Fruit fly (Drosophila melanogaster) whole organism, embryonic: Measurements from ENCODE around the gene CG13654.
A peak's percentile ranks its signal among the peaks of the same experiment; 100 is the strongest.

Experiments
- BEAF-32 ChIP-seq: fragments of 200-800 bp; sonication (Bioruptor generic); optimal IDR thresholded peaks from 3 replicates; lab custom pipeline; 2017; ENCODE audit warnings: missing biosample characterization, missing genetic modification characterization, mild to moderate bottlenecking, moderate library complexity, missing genetic modification reagents
- CG10147 ChIP-seq: fragments of 200-800 bp; sonication (Bioruptor generic); optimal IDR thresholded peaks from 2 replicates; lab custom pipeline; 2019; ENCODE audit warnings: missing biosample characterization, mild to moderate bottlenecking, missing genetic modification characterization, moderate library complexity
- CG11085 ChIP-seq: fragments of 200-800 bp; sonication (Bioruptor generic); IDR thresholded peaks from 2 replicates; pipeline ENCODE4 v1.3.6; 2022; ENCODE audit warnings: missing biosample characterization, missing genetic modification characterization
- CG11695 ChIP-seq: fragments of 200-800 bp; sonication (Bioruptor generic); IDR thresholded peaks from 3 replicates; pipeline ENCODE4 v1.3.6; 2022; ENCODE audit warnings: missing biosample characterization, missing genetic modification characterization
- CG15011 ChIP-seq: fragments of 200-800 bp; sonication (Bioruptor generic); optimal IDR thresholded peaks from 3 replicates; lab custom pipeline; 2018; ENCODE audit warnings: missing biosample characterization, mild to moderate bottlenecking, missing genetic modification characterization
- CG15514 ChIP-seq: fragments of 200-800 bp; sonication (Bioruptor generic); optimal IDR thresholded peaks from 3 replicates; lab custom pipeline; 2017; ENCODE audit warnings: missing biosample characterization, missing genetic modification characterization, mild to moderate bottlenecking, moderate library complexity, missing genetic modification reagents
- CG17802 ChIP-seq: fragments of 200-800 bp; sonication (Bioruptor generic); optimal IDR thresholded peaks from 2 replicates; lab custom pipeline; 2018; ENCODE audit warnings: missing biosample characterization, mild to moderate bottlenecking, missing genetic modification characterization, moderate library complexity
- CG2199 ChIP-seq: fragments of 200-800 bp; sonication (Bioruptor generic); IDR thresholded peaks from 3 replicates; pipeline ENCODE4 v1.3.6; 2022; ENCODE audit warnings: missing biosample characterization, missing genetic modification characterization
- CG2678 ChIP-seq: fragments of 200-800 bp; sonication (Bioruptor generic); optimal IDR thresholded peaks from 3 replicates; lab custom pipeline; 2019; ENCODE audit warnings: missing biosample characterization, mild to moderate bottlenecking, missing genetic modification characterization, moderate library complexity
- CG3163 ChIP-seq: fragments of 200-800 bp; sonication (Bioruptor generic); optimal IDR thresholded peaks from 3 replicates; lab custom pipeline; 2016; ENCODE audit warnings: missing biosample characterization, missing genetic modification characterization
- CG33557 ChIP-seq: fragments of 200-800 bp; sonication (Bioruptor generic); optimal IDR thresholded peaks from 2 replicates; lab custom pipeline; 2019; ENCODE audit warnings: missing biosample characterization, mild to moderate bottlenecking, missing genetic modification characterization, moderate library complexity
- CG3995 ChIP-seq: fragments of 200-800 bp; sonication (Bioruptor generic); optimal IDR thresholded peaks from 3 replicates; lab custom pipeline; 2016; ENCODE audit warnings: missing biosample characterization, missing genetic modification characterization
- CG7786 ChIP-seq: fragments of 200-800 bp; sonication (Bioruptor generic); optimal IDR thresholded peaks from 2 replicates; lab custom pipeline; 2016; ENCODE audit warnings: missing biosample characterization, missing genetic modification characterization
- CG7839 ChIP-seq: fragments of 200-800 bp; sonication (Bioruptor generic); optimal IDR thresholded peaks from 3 replicates; lab custom pipeline; 2018; ENCODE audit warnings: missing biosample characterization, mild to moderate bottlenecking, missing genetic modification characterization, moderate library complexity
- CG9876 ChIP-seq: fragments of 200-800 bp; sonication (Bioruptor generic); optimal IDR thresholded peaks from 2 replicates; lab custom pipeline; 2016; ENCODE audit warnings: missing biosample characterization, missing genetic modification characterization
- CkIIα-i1 ChIP-seq: fragments of 200-800 bp; sonication (Bioruptor generic); IDR thresholded peaks from 2 replicates; pipeline ENCODE4 v1.3.6; 2022; ENCODE audit warnings: missing biosample characterization, missing genetic modification characterization
- CoRest ChIP-seq: fragments of 200-800 bp; sonication (Bioruptor generic); optimal IDR thresholded peaks from 3 replicates; lab custom pipeline; 2018; ENCODE audit warnings: missing biosample characterization, mild to moderate bottlenecking, missing genetic modification characterization, moderate library complexity
- Dad ChIP-seq: fragments of 200-800 bp; sonication (Bioruptor generic); optimal IDR thresholded peaks from 3 replicates; lab custom pipeline; 2016; ENCODE audit warnings: missing biosample characterization, missing genetic modification characterization
- Dip3 ChIP-seq: fragments of 200-800 bp; sonication (Bioruptor generic); optimal IDR thresholded peaks from 3 replicates; lab custom pipeline; 2016; ENCODE audit warnings: missing biosample characterization, missing genetic modification characterization
- Doc2 ChIP-seq: fragments of 200-800 bp; sonication (Bioruptor generic); IDR thresholded peaks from 2 replicates; pipeline ENCODE4 v1.3.6; 2022; ENCODE audit warnings: missing biosample characterization, missing genetic modification characterization
- Fer1 ChIP-seq: fragments of 200-800 bp; sonication (Bioruptor generic); optimal IDR thresholded peaks from 2 replicates; lab custom pipeline; 2017; ENCODE audit warnings: missing biosample characterization, mild to moderate bottlenecking, missing genetic modification characterization
- Hmr ChIP-seq: fragments of 200-800 bp; sonication (Bioruptor generic); optimal IDR thresholded peaks from 3 replicates; lab custom pipeline; 2017; ENCODE audit warnings: mild to moderate bottlenecking, missing biosample characterization, missing genetic modification reagents, missing genetic modification characterization
- Jarid2 ChIP-seq: fragments of 200-800 bp; sonication (Bioruptor generic); optimal IDR thresholded peaks from 3 replicates; lab custom pipeline; 2017; ENCODE audit warnings: mild to moderate bottlenecking, missing biosample characterization, missing genetic modification reagents, missing genetic modification characterization
- Lhr ChIP-seq: fragments of 200-800 bp; sonication (Bioruptor generic); optimal IDR thresholded peaks from 3 replicates; lab custom pipeline; 2017; ENCODE audit warnings: mild to moderate bottlenecking, missing biosample characterization, missing genetic modification reagents, missing genetic modification characterization
- Med ChIP-seq: fragments of 200-800 bp; sonication (Bioruptor generic); peaks from one replicate; lab custom pipeline; 2016; ENCODE audit warnings: missing biosample characterization, missing genetic modification characterization, mild to moderate bottlenecking, inconsistent platforms, moderate library complexity
- Mes4 ChIP-seq: fragments of 200-800 bp; sonication (Bioruptor generic); optimal IDR thresholded peaks from 2 replicates; lab custom pipeline; 2016; ENCODE audit warnings: missing biosample characterization, missing genetic modification characterization
- Myb ChIP-seq: fragments of 200-800 bp; sonication (Bioruptor generic); optimal IDR thresholded peaks from 2 replicates; lab custom pipeline; 2016; ENCODE audit warnings: missing biosample characterization, missing genetic modification characterization
- Oaz ChIP-seq: fragments of 200-800 bp; sonication (Bioruptor generic); IDR thresholded peaks from 2 replicates; pipeline ENCODE4 v1.3.6; 2022; ENCODE audit warnings: missing biosample characterization, missing genetic modification characterization
- Opbp ChIP-seq: fragments of 200-800 bp; sonication (Bioruptor generic); IDR thresholded peaks from 3 replicates; pipeline ENCODE4 v1.3.6; 2022; ENCODE audit warnings: missing biosample characterization, missing genetic modification characterization; ENCODE audit not compliant: partially characterized antibody
- Rfx ChIP-seq: fragments of 200-800 bp; sonication (Bioruptor generic); IDR thresholded peaks from 2 replicates; pipeline ENCODE4 v1.3.6; 2022; ENCODE audit warnings: missing biosample characterization, missing genetic modification characterization
- Sin3A ChIP-seq: fragments of >200 bp; optimal IDR thresholded peaks from 2 replicates; lab custom pipeline; 2018
- Sox100B ChIP-seq: fragments of 200-800 bp; sonication (Bioruptor generic); optimal IDR thresholded peaks from 3 replicates; lab custom pipeline; 2018; ENCODE audit warnings: missing biosample characterization, mild to moderate bottlenecking, missing genetic modification characterization
- YL-1 ChIP-seq: fragments of 200-800 bp; sonication (Bioruptor generic); optimal IDR thresholded peaks from 3 replicates; lab custom pipeline; 2017; ENCODE audit warnings: missing biosample characterization, mild to moderate bottlenecking, missing genetic modification characterization
- amos ChIP-seq: fragments of 200-800 bp; sonication (Bioruptor generic); IDR thresholded peaks from 2 replicates; pipeline ENCODE4 v1.3.6; 2022; ENCODE audit warnings: missing biosample characterization, missing genetic modification characterization; ENCODE audit not compliant: partially characterized antibody
- cas ChIP-seq: fragments of 200-800 bp; sonication (Bioruptor generic); IDR thresholded peaks from 2 replicates; pipeline ENCODE4 v1.3.6; 2022; ENCODE audit warnings: missing biosample characterization, missing genetic modification characterization
- caup ChIP-seq: fragments of 200-800 bp; sonication (Bioruptor generic); optimal IDR thresholded peaks from 3 replicates; lab custom pipeline; 2017; ENCODE audit warnings: missing biosample characterization, mild to moderate bottlenecking, missing genetic modification characterization, moderate library complexity; ENCODE audit not compliant: severe bottlenecking
- cg ChIP-seq: fragments of 200-800 bp; sonication (Bioruptor generic); optimal IDR thresholded peaks from 3 replicates; lab custom pipeline; 2019; ENCODE audit warnings: missing biosample characterization, mild to moderate bottlenecking, missing genetic modification characterization, moderate library complexity
- cwo ChIP-seq: fragments of 200-800 bp; sonication (Bioruptor generic); optimal IDR thresholded peaks from 3 replicates; lab custom pipeline; 2017; ENCODE audit warnings: missing biosample characterization, missing genetic modification characterization, mild to moderate bottlenecking, moderate library complexity, missing genetic modification reagents
- gfzf ChIP-seq: fragments of 200-800 bp; sonication (Bioruptor generic); optimal IDR thresholded peaks from 2 replicates; lab custom pipeline; 2016; ENCODE audit warnings: missing biosample characterization, mild to moderate bottlenecking, missing genetic modification characterization, moderate library complexity
- gro ChIP-seq: fragments of 200-800 bp; sonication (Bioruptor generic); optimal IDR thresholded peaks from 2 replicates; lab custom pipeline; 2016; ENCODE audit warnings: missing biosample characterization, missing genetic modification characterization
- gt ChIP-seq: fragments of 200-800 bp; sonication (Bioruptor generic); IDR thresholded peaks from 2 replicates; pipeline ENCODE4 v1.3.6; 2022; ENCODE audit warnings: missing biosample characterization, missing genetic modification characterization
- mirr ChIP-seq: fragments of 200-800 bp; sonication (Bioruptor generic); optimal IDR thresholded peaks from 3 replicates; lab custom pipeline; 2018; ENCODE audit warnings: missing biosample characterization, mild to moderate bottlenecking, missing genetic modification characterization
- nmo ChIP-seq: fragments of 200-800 bp; sonication (Bioruptor generic); optimal IDR thresholded peaks from 2 replicates; lab custom pipeline; 2018; ENCODE audit warnings: missing biosample characterization, mild to moderate bottlenecking, missing genetic modification characterization, moderate library complexity
- ranshi ChIP-seq: fragments of 200-800 bp; sonication (Bioruptor generic); IDR thresholded peaks from 2 replicates; pipeline ENCODE4 v1.3.6; 2022; ENCODE audit warnings: missing biosample characterization, missing genetic modification characterization
- sc ChIP-seq, 3 experiments: fragments of >200 bp in 2 of 3; fragments of 200-800 bp in 1 of 3; sonication (Bioruptor generic) in 1 of 3; optimal IDR thresholded peaks; 2 replicates in 2 of 3; 3 replicates in 1 of 3; lab custom pipeline; 2017; ENCODE audit warnings: mild to moderate bottlenecking in 1 of 3, missing biosample characterization in 1 of 3, missing genetic modification characterization in 1 of 3, missing genetic modification reagents in 1 of 3
- stwl ChIP-seq: fragments of 200-800 bp; sonication (Bioruptor generic); optimal IDR thresholded peaks from 3 replicates; lab custom pipeline; 2018; ENCODE audit warnings: missing biosample characterization, mild to moderate bottlenecking, missing genetic modification characterization, moderate library complexity
- sug ChIP-seq: fragments of 200-800 bp; optimal IDR thresholded peaks from 2 replicates; lab custom pipeline; 2019; ENCODE audit warnings: missing biosample characterization, mild to moderate bottlenecking, missing genetic modification characterization, moderate library complexity
- tap ChIP-seq: fragments of 200-800 bp; optimal IDR thresholded peaks from 3 replicates; lab custom pipeline; 2019; ENCODE audit warnings: missing biosample characterization, mild to moderate bottlenecking, missing genetic modification characterization, moderate library complexity
- vfl ChIP-seq: fragments of 200-800 bp; sonication (Bioruptor generic); optimal IDR thresholded peaks from 2 replicates; lab custom pipeline; 2016; ENCODE audit warnings: missing biosample characterization, missing genetic modification characterization

Gene CG13654

dm6 chr3R:25245052-25245813, 45.6 kb downstream of the CG13654 start, which contains the start of gene bam (continued):
- peak; percentile 18 for TF ChIP-seq YL-1 (GFP tag; lab: Kevin White, UChicago)
- no peak for TF ChIP-seq Sin3A (lab: Kevin White, UChicago)
- peak; percentile 64 for TF ChIP-seq CoRest (tag; lab: Kevin White, UChicago)
- peak; percentile 41 for TF ChIP-seq gfzf (GFP tag; lab: Kevin White, UChicago)
- no peak for TF ChIP-seq caup
- TF ChIP-seq cas (GFP tag; lab: Robert Waterston, UW): no peak
- no peak for TF ChIP-seq CG15011 (GFP tag; lab: Kevin White, UChicago)
- TF ChIP-seq CG15514 (GFP tag; lab: Kevin White, UChicago): peak; percentile 89
- peak; percentile 24 for TF ChIP-seq BEAF-32 (GFP tag; lab: Kevin White, UChicago)
- peak; percentile 56 for TF ChIP-seq Med
- no peak for TF ChIP-seq vfl (GFP tag; lab: Kevin White, UChicago)
- peak; percentile 40 for TF ChIP-seq nmo (GFP tag; lab: Kevin White, UChicago)
- TF ChIP-seq CG7786: no peak
- no peak for TF ChIP-seq CkIIα-i1 (GFP tag; lab: Robert Waterston, UW)
- no peak for TF ChIP-seq sc (optimal IDR thresholded peaks at IDR 0.05; lab: Kevin White, UChicago)
- TF ChIP-seq sc (GFP tag; optimal IDR thresholded peaks at IDR 0.05; lab: Kevin White, UChicago): no peak
- peak; percentile 46 for TF ChIP-seq sug (tag; lab: Kevin White, UChicago)
- TF ChIP-seq CG3163: no peak
- TF ChIP-seq CG9876 (GFP tag; lab: Kevin White, UChicago): no peak
- TF ChIP-seq CG2678 (tag; lab: Kevin White, UChicago): no peak
- TF ChIP-seq Oaz: no peak
- TF ChIP-seq ranshi (GFP tag; lab: Robert Waterston, UW): no peak
- TF ChIP-seq Fer1 (GFP tag; lab: Kevin White, UChicago): peak; percentile 15
- TF ChIP-seq CG17802 (tag; lab: Kevin White, UChicago): no peak
- no peak for TF ChIP-seq Doc2 (GFP tag; lab: Robert Waterston, UW)
- TF ChIP-seq mirr (GFP tag; lab: Kevin White, UChicago): no peak
- TF ChIP-seq Dip3: no peak
- TF ChIP-seq gro (GFP tag; lab: Kevin White, UChicago): no peak
- peak; percentile 59 for TF ChIP-seq Hmr (GFP tag; lab: Kevin White, UChicago)
- TF ChIP-seq CG33557 (GFP tag; lab: Kevin White, UChicago): peak; percentile 15
- TF ChIP-seq Dad (GFP tag; lab: Kevin White, UChicago): no peak
- peak; percentile 38 for TF ChIP-seq CG3995 (GFP tag; lab: Kevin White, UChicago)
- no peak for TF ChIP-seq Mes4 (GFP tag; lab: Kevin White, UChicago)
- TF ChIP-seq tap (tag; lab: Kevin White, UChicago): peak; percentile 14
- TF ChIP-seq CG11085: no peak
- TF ChIP-seq Myb (GFP tag; lab: Kevin White, UChicago): peak; percentile 51
- no peak for TF ChIP-seq Sox100B (GFP tag; lab: Kevin White, UChicago)
- peak; percentile 84 for TF ChIP-seq Lhr (GFP tag; lab: Kevin White, UChicago)
- no peak for TF ChIP-seq Jarid2 (GFP tag; lab: Kevin White, UChicago)
- no peak for TF ChIP-seq CG10147 (GFP tag; lab: Kevin White, UChicago)
- TF ChIP-seq CG2199 (GFP tag; lab: Robert Waterston, UW): peak; percentile 59; the same call in 2 of the 3 replicates
- TF ChIP-seq gt (GFP tag; lab: Robert Waterston, UW): no peak
- TF ChIP-seq Opbp: 0 out of 3 replicates have a peak, but pooled peaks have one; percentile 31
- no peak for TF ChIP-seq Rfx (GFP tag; lab: Robert Waterston, UW)
- peak; percentile 42 for TF ChIP-seq amos (GFP tag; lab: Robert Waterston, UW)
- no peak for TF ChIP-seq cwo (GFP tag; lab: Kevin White, UChicago)
- no peak for TF ChIP-seq cg (GFP tag; lab: Kevin White, UChicago)
- TF ChIP-seq CG7839 (tag; lab: Kevin White, UChicago): no peak
- peak; percentile 83 for TF ChIP-seq stwl (tag; lab: Kevin White, UChicago)
- TF ChIP-seq CG11695 (GFP tag; lab: Robert Waterston, UW): no peak
